Fruit fly (Drosophila melanogaster) whole organism, embryonic: Measurements from ENCODE around the gene CG7518.

Source experiments
- CG10209 ChIP-seq: fragments of 200-800 bp; sonication (Bioruptor generic); optimal IDR thresholded peaks from 3 replicates; lab custom pipeline; 2017; ENCODE audit warnings: missing biosample characterization, mild to moderate bottlenecking, missing genetic modification characterization, missing genetic modification reagents
- CG10431 ChIP-seq: fragments of 200-800 bp; sonication (Bioruptor generic); optimal IDR thresholded peaks from 3 replicates; lab custom pipeline; 2018; ENCODE audit warnings: missing biosample characterization, mild to moderate bottlenecking, missing genetic modification characterization
- CG1233 ChIP-seq: fragments of 200-800 bp; sonication (Bioruptor generic); optimal IDR thresholded peaks from 4 replicates; lab custom pipeline; 2018; ENCODE audit warnings: missing biosample characterization, mild to moderate bottlenecking, missing genetic modification characterization
- CG14667 ChIP-seq: fragments of 200-800 bp; sonication (Bioruptor generic); IDR thresholded peaks from 2 replicates; pipeline ENCODE4 v1.3.6; 2022; ENCODE audit warnings: missing biosample characterization, missing genetic modification characterization
- CG15011 ChIP-seq: fragments of 200-800 bp; sonication (Bioruptor generic); optimal IDR thresholded peaks from 3 replicates; lab custom pipeline; 2018; ENCODE audit warnings: missing biosample characterization, mild to moderate bottlenecking, missing genetic modification characterization
- CG17186 ChIP-seq: fragments of 200-800 bp; sonication (Bioruptor generic); optimal IDR thresholded peaks from 3 replicates; lab custom pipeline; 2017; ENCODE audit warnings: missing biosample characterization, missing genetic modification reagents, missing genetic modification characterization
- CG17912 ChIP-seq: fragments of 200-800 bp; sonication (Bioruptor generic); optimal IDR thresholded peaks from 2 replicates; lab custom pipeline; 2018; ENCODE audit warnings: missing biosample characterization, mild to moderate bottlenecking, missing genetic modification characterization
- CG2116 ChIP-seq: fragments of 200-800 bp; sonication (Bioruptor generic); optimal IDR thresholded peaks from 3 replicates; lab custom pipeline; 2018; ENCODE audit warnings: missing biosample characterization, mild to moderate bottlenecking, missing genetic modification characterization
- CG2199 ChIP-seq: fragments of 200-800 bp; sonication (Bioruptor generic); IDR thresholded peaks from 3 replicates; pipeline ENCODE4 v1.3.6; 2022; ENCODE audit warnings: missing biosample characterization, missing genetic modification characterization
- CG3281 ChIP-seq: fragments of 200-800 bp; sonication (Bioruptor generic); optimal IDR thresholded peaks from 3 replicates; lab custom pipeline; 2017; ENCODE audit warnings: missing biosample characterization, mild to moderate bottlenecking, missing genetic modification characterization
- CG34422 ChIP-seq: fragments of 200-800 bp; sonication (Bioruptor generic); IDR thresholded peaks from 3 replicates; pipeline ENCODE4 v1.3.6; 2022; ENCODE audit warnings: missing biosample characterization, missing genetic modification characterization
- CG3726 ChIP-seq: fragments of 200-800 bp; sonication (Bioruptor generic); IDR thresholded peaks from 3 replicates; pipeline ENCODE4, ENCODE4 v1.3.6; 2022; ENCODE audit warnings: missing biosample characterization, missing genetic modification characterization
- CG4617 ChIP-seq: fragments of 200-800 bp; sonication (Bioruptor generic); optimal IDR thresholded peaks from 3 replicates; lab custom pipeline; 2016; ENCODE audit warnings: missing biosample characterization, missing genetic modification characterization, borderline replicate concordance
- CG6175 ChIP-seq: fragments of 200-800 bp; sonication (Bioruptor generic); IDR thresholded peaks from 3 replicates; pipeline ENCODE4 v1.3.6; 2022; ENCODE audit warnings: missing biosample characterization, missing genetic modification characterization
- CG6791 ChIP-seq: fragments of 200-800 bp; sonication (Bioruptor generic); IDR thresholded peaks from 3 replicates; pipeline ENCODE4 v1.3.6; 2022; ENCODE audit warnings: missing biosample characterization, missing genetic modification characterization; ENCODE audit not compliant: partially characterized antibody
- CG7745 ChIP-seq: fragments of 200-800 bp; sonication (Bioruptor generic); optimal IDR thresholded peaks from 2 replicates; lab custom pipeline; 2018; ENCODE audit warnings: missing biosample characterization, mild to moderate bottlenecking, missing genetic modification characterization, moderate library complexity
- CG8281 ChIP-seq: fragments of 200-800 bp; sonication (Bioruptor generic); optimal IDR thresholded peaks from 2 replicates; lab custom pipeline; 2018; ENCODE audit warnings: missing biosample characterization, mild to moderate bottlenecking, missing genetic modification characterization, moderate library complexity
- CG8924 ChIP-seq: fragments of 200-800 bp; optimal IDR thresholded peaks from 3 replicates; lab custom pipeline; 2019; ENCODE audit warnings: missing biosample characterization, mild to moderate bottlenecking, missing genetic modification characterization, moderate library complexity
- CG9797 ChIP-seq: fragments of 200-800 bp; sonication (Bioruptor generic); optimal IDR thresholded peaks from 3 replicates; lab custom pipeline; 2018; ENCODE audit warnings: missing biosample characterization, mild to moderate bottlenecking, missing genetic modification characterization
- CTCF ChIP-seq: fragments of 200-800 bp; sonication (Bioruptor generic); optimal IDR thresholded peaks from 2 replicates; lab custom pipeline; 2017; ENCODE audit warnings: missing biosample characterization, mild to moderate bottlenecking, missing genetic modification characterization, moderate library complexity
- Doc3 ChIP-seq: fragments of 200-800 bp; sonication (Bioruptor generic); IDR thresholded peaks from 3 replicates; pipeline ENCODE4 v1.3.6; 2022; ENCODE audit warnings: missing biosample characterization, missing genetic modification characterization; ENCODE audit not compliant: partially characterized antibody
- HLH4C ChIP-seq: fragments of 200-800 bp; sonication (Bioruptor generic); IDR thresholded peaks from 3 replicates; pipeline ENCODE4 v1.3.6; 2022; ENCODE audit warnings: missing biosample characterization, missing genetic modification characterization; ENCODE audit not compliant: partially characterized antibody
- Lhr ChIP-seq: fragments of 200-800 bp; sonication (Bioruptor generic); optimal IDR thresholded peaks from 3 replicates; lab custom pipeline; 2017; ENCODE audit warnings: mild to moderate bottlenecking, missing biosample characterization, missing genetic modification reagents, missing genetic modification characterization
- Opbp ChIP-seq: fragments of 200-800 bp; sonication (Bioruptor generic); IDR thresholded peaks from 3 replicates; pipeline ENCODE4 v1.3.6; 2022; ENCODE audit warnings: missing biosample characterization, missing genetic modification characterization; ENCODE audit not compliant: partially characterized antibody
- Rx ChIP-seq: fragments of 200-800 bp; sonication (Bioruptor generic); IDR thresholded peaks from 2 replicates; pipeline ENCODE4 v1.3.6; 2022; ENCODE audit warnings: missing biosample characterization, missing genetic modification characterization
- Spps ChIP-seq: fragments of 200-800 bp; sonication (Bioruptor generic); optimal IDR thresholded peaks from 2 replicates; lab custom pipeline; 2018; ENCODE audit warnings: missing biosample characterization, mild to moderate bottlenecking, missing genetic modification characterization
- Sry-δ ChIP-seq: fragments of 200-800 bp; sonication (Bioruptor generic); optimal IDR thresholded peaks from 2 replicates; lab custom pipeline; 2016; ENCODE audit warnings: missing biosample characterization, missing genetic modification characterization
- Taf1 ChIP-seq: fragments of 200-800 bp; sonication (Bioruptor generic); IDR thresholded peaks from 2 replicates; pipeline ENCODE4 v1.3.6; 2022; ENCODE audit warnings: missing biosample characterization, missing genetic modification characterization
- az2 ChIP-seq: fragments of 200-800 bp; sonication (Bioruptor generic); optimal IDR thresholded peaks from 3 replicates; lab custom pipeline; 2016; ENCODE audit warnings: missing biosample characterization, missing genetic modification characterization
- bab2 ChIP-seq: fragments of 200-800 bp; sonication (Bioruptor generic); optimal IDR thresholded peaks from 2 replicates; lab custom pipeline; 2016; ENCODE audit warnings: missing biosample characterization, missing genetic modification characterization
- da ChIP-seq: fragments of 200-800 bp; sonication (Bioruptor generic); optimal IDR thresholded peaks from 2 replicates; lab custom pipeline; 2016; ENCODE audit warnings: missing biosample characterization, missing genetic modification characterization
- disco-r ChIP-seq: fragments of 200-800 bp; sonication (Bioruptor generic); optimal IDR thresholded peaks from 2 replicates; lab custom pipeline; 2016; ENCODE audit warnings: missing biosample characterization, missing genetic modification characterization
- emc ChIP-seq: fragments of 200-800 bp; sonication (Bioruptor generic); optimal IDR thresholded peaks from 2 replicates; lab custom pipeline; 2016; ENCODE audit warnings: missing biosample characterization, missing genetic modification characterization
- gfzf ChIP-seq: fragments of 200-800 bp; sonication (Bioruptor generic); optimal IDR thresholded peaks from 2 replicates; lab custom pipeline; 2016; ENCODE audit warnings: missing biosample characterization, mild to moderate bottlenecking, missing genetic modification characterization, moderate library complexity
- jigr1 ChIP-seq: fragments of 200-800 bp; sonication (Bioruptor generic); IDR thresholded peaks from 3 replicates; pipeline ENCODE4 v1.3.6; 2022; ENCODE audit warnings: missing biosample characterization, missing genetic modification characterization
- lov ChIP-seq, 2 experiments: fragments of 200-800 bp in 1 of 2; fragments of >200 bp in 1 of 2; sonication (Bioruptor generic) in 1 of 2; IDR thresholded peaks in 1 of 2; optimal IDR thresholded peaks in 1 of 2; 2 replicates in 1 of 2; 3 replicates in 1 of 2; pipeline versions ENCODE4 v1.3.6 to Lab custom; 2017 to 2022; ENCODE audit warnings: missing biosample characterization in 1 of 2, missing genetic modification characterization in 1 of 2
- mld ChIP-seq: fragments of 200-800 bp; sonication (Bioruptor generic); IDR thresholded peaks from 3 replicates; pipeline ENCODE4 v1.3.6; 2022; ENCODE audit warnings: missing biosample characterization, missing genetic modification characterization; ENCODE audit not compliant: partially characterized antibody
- nerfin-2 ChIP-seq: fragments of 200-800 bp; sonication (Bioruptor generic); IDR thresholded peaks from 2 replicates; pipeline ENCODE4 v1.3.6; 2022; ENCODE audit warnings: missing biosample characterization, missing genetic modification characterization; ENCODE audit not compliant: partially characterized antibody
- p53 ChIP-seq: fragments of 200-800 bp; sonication (Bioruptor generic); optimal IDR thresholded peaks from 2 replicates; lab custom pipeline; 2016; ENCODE audit warnings: missing biosample characterization, missing genetic modification characterization
- pan ChIP-seq, 4 experiments: fragments of >200 bp in 3 of 4; fragments of 200-800 bp in 1 of 4; sonication (Bioruptor generic) in 1 of 4; optimal IDR thresholded peaks in 3 of 4; IDR thresholded peaks in 1 of 4; 2 replicates each; pipeline versions ENCODE4 v1.3.6 to Lab custom; 2017 to 2022; ENCODE audit warnings: missing biosample characterization in 2 of 4, missing genetic modification characterization in 2 of 4, mixed read lengths in 1 of 4
- phol ChIP-seq: fragments of 200-800 bp; sonication (Bioruptor generic); optimal IDR thresholded peaks from 3 replicates; lab custom pipeline; 2018; ENCODE audit warnings: missing biosample characterization, mild to moderate bottlenecking, missing genetic modification characterization, moderate library complexity
- pzg ChIP-seq: fragments of 200-800 bp; sonication (Bioruptor generic); optimal IDR thresholded peaks from 3 replicates; lab custom pipeline; 2018; ENCODE audit warnings: missing biosample characterization, mild to moderate bottlenecking, missing genetic modification characterization, moderate library complexity
- sd ChIP-seq: fragments of 200-800 bp; sonication (Bioruptor generic); optimal IDR thresholded peaks from 3 replicates; lab custom pipeline; 2018; ENCODE audit warnings: missing biosample characterization, mild to moderate bottlenecking, missing genetic modification characterization, moderate library complexity
- seq ChIP-seq: fragments of 200-800 bp; sonication (Bioruptor generic); IDR thresholded peaks from 2 replicates; pipeline ENCODE4 v1.3.6; 2022; ENCODE audit warnings: missing biosample characterization, missing genetic modification characterization
- vnd ChIP-seq: fragments of 200-800 bp; sonication (Bioruptor generic); IDR thresholded peaks from 3 replicates; pipeline ENCODE4 v1.3.6; 2022; ENCODE audit warnings: missing biosample characterization, missing genetic modification characterization; ENCODE audit not compliant: partially characterized antibody
- wek ChIP-seq: fragments of 200-800 bp; sonication (Bioruptor generic); optimal IDR thresholded peaks from 3 replicates; lab custom pipeline; 2018; ENCODE audit warnings: missing biosample characterization, mild to moderate bottlenecking, missing genetic modification characterization, moderate library complexity
- zen2 ChIP-seq: fragments of 200-800 bp; sonication (Bioruptor generic); IDR thresholded peaks from 3 replicates; pipeline ENCODE4 v1.3.6; 2022; ENCODE audit warnings: missing biosample characterization, missing genetic modification characterization; ENCODE audit not compliant: partially characterized antibody

Gene CG7518

DNA sequence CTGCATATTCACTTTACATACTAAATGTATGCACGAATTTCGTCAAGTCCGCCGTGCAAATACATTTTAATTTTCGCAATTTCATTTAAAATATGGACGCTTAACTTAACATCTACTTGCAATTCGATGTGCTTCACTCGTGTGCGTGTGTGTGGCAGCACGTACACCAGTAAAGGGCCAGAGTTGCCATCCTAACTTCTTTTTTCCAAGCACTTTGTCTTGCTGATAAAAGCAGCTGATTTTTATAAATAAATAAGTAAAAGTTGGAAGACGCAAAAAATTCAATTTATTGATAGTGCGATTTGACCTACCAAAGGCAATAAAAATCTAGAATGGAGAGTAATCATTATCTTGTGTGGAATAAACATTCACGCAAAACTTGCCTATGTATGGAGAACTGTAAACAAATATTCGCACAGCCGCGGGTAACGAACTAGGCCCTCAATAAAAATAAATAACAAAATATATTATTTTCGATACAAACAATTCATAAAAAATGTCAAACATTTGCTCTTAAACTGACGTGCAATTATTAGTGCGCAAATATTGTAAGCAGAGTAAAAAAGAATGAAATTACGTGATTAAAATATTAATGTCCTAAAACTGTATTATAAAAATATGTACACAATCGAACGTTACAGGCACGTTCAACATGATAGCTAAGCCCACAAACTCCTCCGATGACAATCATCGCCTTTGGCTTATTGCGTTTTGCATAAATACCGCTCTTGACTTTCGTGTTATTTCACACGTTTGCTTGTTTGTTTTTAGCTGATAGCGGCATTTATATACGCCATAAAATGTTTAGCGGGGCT lies 15.5 kb upstream of the CG7518 start (continued):
- TF ChIP-seq CG6175 (GFP tag; lab: Robert Waterston, UW) (no peak), CG2199 (no peak), CG3281 (GFP tag; lab: Kevin White, UChicago) (peak; percentile 91), CTCF (GFP tag; lab: Kevin White, UChicago) (no peak), pan (optimal IDR thresholded peaks at IDR 0.05; lab: Kevin White, UChicago) (no peak), pan (GFP tag; optimal IDR thresholded peaks at IDR 0.05 in 1 of 2, IDR thresholded peaks at IDR 0.05 in 1 of 2) (peak in 1 of 2 experiments; percentile 64), CG10431 (GFP tag; lab: Kevin White, UChicago) (no peak), sd (peak; percentile 91), zen2 (GFP tag; lab: Robert Waterston, UW) (no peak), da (GFP tag; lab: Kevin White, UChicago) (no peak), CG6791 (GFP tag; lab: Robert Waterston, UW) (no peak), CG3726 (GFP tag; lab: Robert Waterston, UW) (no peak), wek (peak; percentile 19), Lhr (GFP tag; lab: Kevin White, UChicago) (peak; percentile 37), lov (optimal IDR thresholded peaks at IDR 0.05; lab: Kevin White, UChicago) (no peak), lov (GFP tag; IDR thresholded peaks at IDR 0.05; lab: Robert Waterston, UW) (no peak), disco-r (GFP tag; lab: Kevin White, UChicago) (peak; percentile 12), Opbp (GFP tag; lab: Robert Waterston, UW) (no peak), CG34422 (GFP tag; lab: Robert Waterston, UW) (0 out of 3 replicates have a peak, but pooled peaks have one; percentile 25), seq (GFP tag; lab: Robert Waterston, UW) (peak; percentile 76), Taf1 (GFP tag; lab: Robert Waterston, UW) (no peak), CG10209 (peak; percentile 71), CG2116 (GFP tag; lab: Kevin White, UChicago) (no peak), CG8281 (tag; lab: Kevin White, UChicago) (peak; percentile 51), HLH4C (GFP tag; lab: Robert Waterston, UW) (no peak), CG15011 (GFP tag; lab: Kevin White, UChicago) (peak; percentile 47), mld (GFP tag; lab: Robert Waterston, UW) (no peak), gfzf (GFP tag; lab: Kevin White, UChicago) (no peak), emc (GFP tag; lab: Kevin White, UChicago) (no peak), CG9797 (GFP tag; lab: Kevin White, UChicago) (no peak), pzg (no peak), Sry-δ (no peak), CG17912 (GFP tag; lab: Kevin White, UChicago) (no peak), CG17186 (no peak), nerfin-2 (GFP tag; lab: Robert Waterston, UW) (no peak), bab2 (GFP tag; lab: Kevin White, UChicago) (no peak), Spps (tag; lab: Kevin White, UChicago) (no peak), CG8924 (tag; lab: Kevin White, UChicago) (peak; percentile 60), Doc3 (GFP tag; lab: Robert Waterston, UW) (no peak), CG14667 (GFP tag; lab: Robert Waterston, UW) (peak; percentile 35; the same call in 1 of the 2 replicates), az2 (GFP tag; lab: Kevin White, UChicago) (peak; percentile 77), vnd (no peak), p53 (GFP tag; lab: Kevin White, UChicago) (no peak), CG7745 (tag; lab: Kevin White, UChicago) (no peak), phol (peak; percentile 71), jigr1 (GFP tag; lab: Robert Waterston, UW) (no peak), CG4617 (GFP tag; lab: Kevin White, UChicago) (no peak), Rx (peak; percentile 40; the same call in 1 of the 2 replicates), CG1233 (GFP tag; lab: Kevin White, UChicago) (peak; percentile 80)
